Fruit fly (Drosophila melanogaster): Measurements from ENCODE around the gene CG11658.
A peak's percentile ranks its signal among the peaks of the same experiment; 100 is the strongest.

CG11658 gene

dm6 chr3L:11721498-11721946 lies 13.2 kb upstream of the CG11658 start (continued):
- TF ChIP-seq CG3995 (GFP tag; optimal IDR thresholded peaks at IDR 0.05): no peak
- no peak for TF ChIP-seq Mes4 (GFP tag; optimal IDR thresholded peaks at IDR 0.05)
- peak; percentile 96 for TF ChIP-seq CG7987 (GFP tag; optimal IDR thresholded peaks at IDR 0.05)
- TF ChIP-seq Hmr (GFP tag; optimal IDR thresholded peaks at IDR 0.05): peak; percentile 38
- no peak for TF ChIP-seq CG3847 (GFP tag; IDR thresholded peaks at IDR 0.05)
- no peak for TF ChIP-seq Trl (optimal IDR thresholded peaks at IDR 0.05)
- TF ChIP-seq Trl (GFP tag; optimal IDR thresholded peaks at IDR 0.05): no peak
- no peak for TF ChIP-seq chif (GFP tag; optimal IDR thresholded peaks at IDR 0.05)
- no peak for TF ChIP-seq Hr39 (optimal IDR thresholded peaks at IDR 0.05)
- TF ChIP-seq CG16779 (GFP tag; IDR thresholded peaks at IDR 0.05): no peak
- TF ChIP-seq CG1647 (GFP tag; optimal IDR thresholded peaks at IDR 0.05): no peak
- no peak for TF ChIP-seq wdn (GFP tag; IDR thresholded peaks at IDR 0.05)
- TF ChIP-seq CG6791 (GFP tag; IDR thresholded peaks at IDR 0.05; ENCODE audit: partially characterized antibody): no peak
- no peak for TF ChIP-seq CG1602 (GFP tag; optimal IDR thresholded peaks at IDR 0.05)
- TF ChIP-seq CG2875 (GFP tag; optimal IDR thresholded peaks at IDR 0.05): no peak
- no peak for TF ChIP-seq NK7.1 (GFP tag; optimal IDR thresholded peaks at IDR 0.05)
- TF ChIP-seq CG34376 (GFP tag; optimal IDR thresholded peaks at IDR 0.05): no peak
- peak; percentile 4 for TF ChIP-seq HLH54F (GFP tag; optimal IDR thresholded peaks at IDR 0.05)
- TF ChIP-seq BtbVII (GFP tag; optimal IDR thresholded peaks at IDR 0.05): no peak
- TF ChIP-seq dmrt99B (tag; optimal IDR thresholded peaks at IDR 0.05): no peak
- TF ChIP-seq slp2 (GFP tag; optimal IDR thresholded peaks at IDR 0.05): no peak
- TF ChIP-seq ase (GFP tag; IDR thresholded peaks at IDR 0.05): no peak
- no peak for TF ChIP-seq CG1233 (GFP tag; optimal IDR thresholded peaks at IDR 0.05)
- TF ChIP-seq en (GFP tag; optimal IDR thresholded peaks at IDR 0.05): no peak
- peak; percentile 49; the same call in 2 of the 3 replicates for TF ChIP-seq dysf (GFP tag; IDR thresholded peaks at IDR 0.05)
- TF ChIP-seq gfzf (GFP tag; optimal IDR thresholded peaks at IDR 0.05): no peak
- TF ChIP-seq lmd (GFP tag; IDR thresholded peaks at IDR 0.05): peak; percentile 4; the same call in 1 of the 2 replicates
- TF ChIP-seq dati (GFP tag; IDR thresholded peaks at IDR 0.05): no peak
- TF ChIP-seq CG6272 (GFP tag; IDR thresholded peaks at IDR 0.05): no peak
- TF ChIP-seq CG10209 (GFP tag; optimal IDR thresholded peaks at IDR 0.05): peak; percentile 5
- no peak for TF ChIP-seq CG3065 (GFP tag; optimal IDR thresholded peaks at IDR 0.05)
- no peak for TF ChIP-seq kay (GFP tag; optimal IDR thresholded peaks at IDR 0.05)
- TF ChIP-seq h (optimal IDR thresholded peaks at IDR 0.05): no peak
- no peak for TF ChIP-seq salm (tag; optimal IDR thresholded peaks at IDR 0.05)
- no peak for TF ChIP-seq zen2 (GFP tag; IDR thresholded peaks at IDR 0.05; ENCODE audit: partially characterized antibody)
- TF ChIP-seq Mad (GFP tag; optimal IDR thresholded peaks at IDR 0.05): no peak
- TF ChIP-seq Gsc (GFP tag; IDR thresholded peaks at IDR 0.05): no peak
- no peak for TF ChIP-seq Hand (GFP tag; optimal IDR thresholded peaks at IDR 0.05)
- no peak for TF ChIP-seq nau (GFP tag; optimal IDR thresholded peaks at IDR 0.05)
- TF ChIP-seq tup (GFP tag; optimal IDR thresholded peaks at IDR 0.05): no peak
- TF ChIP-seq CG3163 (GFP tag; optimal IDR thresholded peaks at IDR 0.05): no peak
- peak; percentile 11 for TF ChIP-seq CG17385 (GFP tag; optimal IDR thresholded peaks at IDR 0.05)
- TF ChIP-seq CTCF (GFP tag; optimal IDR thresholded peaks at IDR 0.05): no peak
- no peak for TF ChIP-seq Gug (GFP tag; IDR thresholded peaks at IDR 0.05)
- TF ChIP-seq ems (GFP tag; optimal IDR thresholded peaks at IDR 0.05): no peak
- no peak for TF ChIP-seq Optix (GFP tag; IDR thresholded peaks at IDR 0.05)
- no peak for TF ChIP-seq ssp (GFP tag; IDR thresholded peaks at IDR 0.05)
- no peak for TF ChIP-seq CG17568 (GFP tag; optimal IDR thresholded peaks at IDR 0.05)
- no peak for TF ChIP-seq amos (GFP tag; IDR thresholded peaks at IDR 0.05; ENCODE audit: partially characterized antibody)
- no peak for TF ChIP-seq CG15011 (GFP tag; optimal IDR thresholded peaks at IDR 0.05)
- no peak for TF ChIP-seq CG2199 (GFP tag; IDR thresholded peaks at IDR 0.05)
- no peak for TF ChIP-seq CG8290 (GFP tag; optimal IDR thresholded peaks at IDR 0.05)
- peak in 1 of 2 experiments; percentile 36 for TF ChIP-seq CG8290 (tag; optimal IDR thresholded peaks at IDR 0.05)
- no peak for TF ChIP-seq dmrt11E (tag; optimal IDR thresholded peaks at IDR 0.05)

Measured in whole organism, embryonic.